Worm (Caenorhabditis elegans) whole organism, L1 larva: ENCODE results near the gene F31D4.8.

ENCODE experiments used
- dpl-1 ChIP-seq, 3 experiments: fragments of 150-350 bp in 2 of 3; sonication (generic microtip) in 1 of 3; optimal IDR thresholded peaks; 2 replicates each; lab custom pipeline; 2014 to 2017; ENCODE audit warnings: missing biosample characterization in 3 of 3, missing genetic modification characterization in 3 of 3, missing genetic modification reagents in 3 of 3
- lin-39 ChIP-seq: fragments of 150-350 bp; optimal IDR thresholded peaks from 2 replicates; lab custom pipeline; 2014; ENCODE audit warnings: missing biosample characterization, missing genetic modification reagents, missing genetic modification characterization
- mep-1 ChIP-seq: fragments of 150-350 bp; optimal IDR thresholded peaks from 2 replicates; lab custom pipeline; 2014; ENCODE audit warnings: missing biosample characterization, missing genetic modification characterization
- skn-1 ChIP-seq: fragments of 150-350 bp; optimal IDR thresholded peaks from 2 replicates; lab custom pipeline; 2014; ENCODE audit warnings: missing biosample characterization, missing genetic modification characterization
- snpc-4 ChIP-seq: fragments of 150-350 bp; optimal IDR thresholded peaks from 2 replicates; lab custom pipeline; 2014; ENCODE audit warnings: missing biosample characterization, missing genetic modification characterization
- zag-1 ChIP-seq: fragments of 150-350 bp; optimal IDR thresholded peaks from 2 replicates; lab custom pipeline; 2014; ENCODE audit warnings: missing biosample characterization, missing genetic modification characterization

ce11 chrV:20841484-20841883, 26.7 kb downstream of the F31D4.8 start:
- TF ChIP-seq dpl-1 (GFP tag; optimal IDR thresholded peaks at IDR 0.05; lab: Kevin White, UChicago) (no peak), mep-1 (tag; lab: Kevin White, UChicago) (no peak), snpc-4 (tag; lab: Kevin White, UChicago) (no peak), zag-1 (tag; lab: Kevin White, UChicago) (no peak), skn-1 (tag; lab: Kevin White, UChicago) (no peak), lin-39 (no peak)
